Fruit fly (Drosophila melanogaster) ovary, adult (tissue): ENCODE results near the gene ATPsyngamma.

ENCODE experiments used
- CG17801 ChIP-seq: fragments of 200-800 bp; optimal IDR thresholded peaks from 2 replicates; lab custom pipeline; 2019; ENCODE audit warnings: missing biosample characterization, mild to moderate bottlenecking, missing genetic modification characterization, moderate library complexity; ENCODE audit not compliant: partially characterized antibody

The ATPsyngamma gene

DNA sequence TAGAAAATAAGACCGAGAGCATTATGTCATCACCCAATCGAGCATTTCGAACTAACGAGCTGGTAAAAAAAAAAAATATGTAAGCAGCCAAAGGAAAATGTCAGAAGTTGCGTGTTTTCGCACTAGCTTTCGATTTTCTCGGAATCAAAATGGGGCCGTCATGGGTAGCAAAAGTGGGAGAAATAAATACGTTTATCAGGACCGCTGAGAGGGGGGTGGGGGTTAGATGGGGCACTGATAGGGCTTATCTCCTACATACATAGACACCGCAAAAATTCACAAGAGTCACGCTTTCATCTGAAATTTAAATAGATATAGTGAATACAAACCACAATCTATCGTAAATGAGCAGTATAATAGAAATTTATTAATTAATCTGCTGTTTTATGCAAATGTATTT lies 28.2 kb upstream of the ATPsyngamma start:
- no peak for TF ChIP-seq CG17801

DNA sequence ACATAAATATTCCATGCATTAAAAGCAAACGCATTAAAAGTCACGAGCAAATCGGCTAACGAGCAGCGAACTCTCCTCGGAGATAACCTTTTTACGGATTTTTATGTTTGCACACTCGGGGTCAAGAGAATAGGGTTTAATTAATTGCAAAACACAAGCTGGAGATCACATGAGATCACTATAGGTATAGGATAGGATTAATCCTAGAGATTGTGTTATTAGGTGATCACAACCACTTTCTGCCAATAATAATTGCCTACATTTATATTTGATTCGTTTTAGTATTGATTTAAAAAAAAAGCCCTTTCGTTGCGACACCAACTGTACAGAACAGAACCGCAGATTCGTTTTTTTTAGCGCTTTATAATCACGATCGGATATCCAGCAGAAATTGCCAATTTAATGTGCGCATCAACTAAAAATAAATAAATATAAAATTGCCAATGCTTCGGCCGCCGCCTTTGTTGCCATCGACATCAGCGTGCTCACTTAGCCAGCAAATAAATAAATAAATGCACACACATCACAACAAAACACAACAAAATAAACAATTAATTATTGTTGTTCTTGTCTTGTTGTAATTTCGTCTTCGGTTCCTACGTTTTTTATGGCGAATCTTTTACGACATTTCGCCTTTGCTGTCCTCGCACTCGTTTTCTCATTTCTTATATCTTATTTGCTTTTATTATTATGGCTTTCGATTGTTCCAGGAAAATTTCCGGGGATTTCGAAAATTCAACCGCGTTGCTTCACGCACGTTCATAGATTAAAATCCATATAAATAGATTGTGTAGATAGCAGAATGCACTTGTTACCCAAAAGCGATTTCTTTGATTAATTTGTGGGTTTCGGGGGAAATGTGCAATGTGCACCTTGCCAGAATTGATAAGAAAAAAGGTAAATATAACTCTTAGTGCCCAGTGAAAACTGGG lies 27.1 kb upstream of the ATPsyngamma start:
- TF ChIP-seq CG17801 = no peak

DNA sequence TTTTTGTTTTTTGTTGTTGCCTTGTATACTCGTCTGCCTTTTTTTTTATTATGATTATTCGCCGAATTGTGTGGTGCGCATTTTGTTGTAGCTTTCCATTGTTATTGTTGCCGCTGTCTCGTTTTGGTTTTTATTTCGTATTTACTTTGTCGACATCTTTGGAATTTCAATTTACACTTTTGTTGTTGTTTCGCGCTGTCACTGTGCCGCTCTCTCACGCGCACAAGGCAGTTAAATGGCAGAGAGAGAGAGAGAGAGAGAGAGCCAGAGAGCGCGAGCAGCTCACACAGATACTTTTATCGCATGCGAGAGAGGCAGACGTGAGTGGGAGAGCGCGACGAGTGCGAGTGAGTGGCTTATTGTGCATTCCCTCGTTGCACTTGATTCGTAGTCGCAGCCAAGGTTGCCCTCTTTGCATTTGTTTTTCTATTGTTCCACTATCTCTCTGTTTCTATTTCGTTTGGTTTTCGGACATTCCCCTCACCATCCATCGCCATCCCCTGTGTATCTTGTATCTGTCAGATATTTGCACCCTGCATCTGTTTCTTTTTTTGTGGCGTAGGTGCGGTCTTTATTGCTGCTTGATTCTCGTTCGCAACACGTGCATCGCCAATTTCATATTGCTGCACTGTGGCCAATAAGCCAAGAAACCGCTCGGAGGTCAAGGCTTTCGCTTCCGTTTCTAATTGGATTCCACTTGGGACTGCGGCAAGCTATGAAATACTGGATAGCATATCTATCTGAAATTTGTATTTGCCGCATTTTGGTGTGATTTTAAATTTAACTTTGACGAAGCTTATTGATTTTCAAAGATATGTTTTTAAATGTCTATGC lies 25.6 kb upstream of the ATPsyngamma start:
- TF ChIP-seq CG17801 = peak; percentile 11

DNA sequence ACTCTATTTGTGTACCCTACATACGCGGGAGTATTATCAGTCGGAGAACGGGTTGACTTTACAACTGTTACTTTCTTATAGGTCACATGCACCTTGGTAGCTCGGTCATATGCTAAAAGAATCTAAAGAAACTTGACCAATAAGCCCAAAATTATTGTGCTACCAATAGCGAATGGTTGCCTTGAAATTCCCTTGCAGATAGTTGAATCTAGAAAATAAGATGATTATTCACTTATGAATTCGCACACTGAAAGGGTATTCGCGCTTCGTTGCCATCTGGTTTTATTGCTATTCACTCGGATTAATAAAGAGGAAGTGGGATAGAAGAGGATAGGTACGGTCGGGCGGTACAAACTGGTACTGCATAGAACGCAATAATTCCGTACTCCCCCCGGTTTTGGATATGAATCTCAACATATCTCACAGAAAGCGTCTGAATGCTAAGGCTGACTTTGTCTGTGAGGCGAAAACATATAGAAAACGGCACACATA lies 24.9 kb upstream of the ATPsyngamma start:
- peak; percentile 69 for TF ChIP-seq CG17801

DNA sequence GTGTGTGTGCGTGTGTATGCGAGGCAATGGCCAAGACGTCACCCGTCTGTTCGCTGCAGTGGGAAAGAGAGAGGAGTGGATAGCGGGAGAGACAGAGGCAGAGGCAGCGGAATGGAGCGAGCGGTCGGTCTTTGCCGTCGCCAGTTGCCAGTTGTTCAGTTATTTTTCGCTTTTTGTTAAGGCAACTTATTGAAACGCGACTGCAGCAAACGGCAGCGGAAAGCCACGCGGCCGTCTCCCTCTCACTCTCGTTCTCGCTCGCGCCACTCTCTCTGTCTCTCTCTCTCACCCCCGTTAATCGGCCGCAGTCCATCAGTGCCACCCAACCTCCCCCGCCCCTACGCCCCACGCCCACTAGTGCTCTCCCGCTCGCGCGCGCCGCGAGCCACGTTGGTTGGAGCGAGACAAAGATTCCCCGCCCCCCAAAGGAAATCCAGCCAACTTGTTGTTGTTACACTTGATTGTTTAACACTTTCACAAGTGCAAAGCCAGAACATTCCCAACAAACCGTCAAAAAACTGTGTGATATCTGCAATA lies 23.9 kb upstream of the ATPsyngamma start:
- TF ChIP-seq CG17801 = peak; percentile 52

DNA sequence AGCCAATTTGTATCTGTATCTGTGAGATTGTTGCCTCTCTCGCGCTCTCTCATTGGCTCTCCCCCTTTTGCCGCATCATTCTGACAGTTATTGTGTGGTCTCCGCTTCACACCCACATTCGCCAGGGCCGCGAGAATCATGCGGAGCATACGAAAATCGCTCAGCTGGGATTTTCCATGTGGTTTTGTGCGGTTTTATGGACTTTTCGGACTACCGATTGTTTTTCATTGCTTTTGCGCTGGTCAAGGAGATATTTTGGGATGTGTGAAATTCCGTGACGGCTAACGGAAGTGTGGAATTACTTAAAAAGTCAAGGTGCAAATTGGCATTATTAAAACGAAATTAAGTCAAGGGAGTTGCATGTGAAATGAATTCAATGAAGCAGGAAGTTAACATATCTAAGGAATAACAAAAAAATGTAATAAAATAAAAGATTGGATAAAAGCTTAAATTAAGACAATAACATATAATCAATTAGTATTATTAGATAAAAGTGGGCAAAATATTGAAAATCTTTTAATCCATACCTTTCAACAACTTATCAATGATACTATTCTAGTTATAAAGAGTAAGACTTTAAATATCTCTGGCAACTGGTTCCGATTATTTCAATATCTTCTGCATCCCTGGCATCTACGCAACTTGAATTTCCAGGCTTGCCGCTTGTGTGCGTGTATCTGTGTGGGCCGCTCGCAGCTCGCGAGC lies 23.3 kb upstream of the ATPsyngamma start:
- TF ChIP-seq CG17801 = no peak

DNA sequence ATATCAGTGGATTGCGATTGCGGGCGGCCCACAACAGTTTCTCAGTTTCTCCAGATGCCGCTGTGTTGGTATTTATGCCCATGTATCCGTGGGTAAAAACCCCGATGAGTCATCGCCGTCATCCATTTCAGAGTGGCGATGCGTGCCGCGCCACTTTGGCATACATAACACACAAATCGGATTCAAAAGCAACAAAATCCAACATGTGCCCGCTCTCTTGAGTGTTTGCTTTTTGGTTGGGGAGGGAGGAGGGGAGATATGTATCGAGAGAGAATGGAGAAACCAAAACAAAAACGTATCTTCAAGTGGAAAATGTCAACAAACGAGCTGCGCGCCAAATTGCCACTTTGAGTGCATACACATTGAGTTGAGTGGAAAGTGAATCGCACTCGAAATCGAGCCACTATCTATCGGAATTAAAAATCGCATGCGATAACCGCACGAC lies 22.7 kb upstream of the ATPsyngamma start:
- TF ChIP-seq CG17801 = no peak

DNA sequence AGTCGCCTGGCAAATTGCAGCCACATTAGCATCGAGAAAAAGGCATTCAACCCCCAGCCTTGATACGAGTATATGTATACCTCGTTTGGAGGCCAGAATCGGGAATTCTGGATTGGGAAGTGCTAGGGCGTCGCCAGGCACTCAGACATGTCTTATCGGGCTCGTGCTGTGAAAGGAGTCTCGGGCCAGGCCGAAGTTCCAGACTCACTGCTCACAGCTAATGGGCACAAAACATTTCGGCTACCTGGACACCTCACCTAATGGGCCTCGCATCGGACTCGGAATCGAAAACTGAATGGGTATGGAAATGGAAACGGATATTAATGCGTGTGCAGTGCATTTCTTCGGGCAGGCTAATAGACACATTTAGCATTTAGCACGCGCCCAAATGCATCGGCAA lies 22.0 kb upstream of the ATPsyngamma start:
- no peak for TF ChIP-seq CG17801

DNA sequence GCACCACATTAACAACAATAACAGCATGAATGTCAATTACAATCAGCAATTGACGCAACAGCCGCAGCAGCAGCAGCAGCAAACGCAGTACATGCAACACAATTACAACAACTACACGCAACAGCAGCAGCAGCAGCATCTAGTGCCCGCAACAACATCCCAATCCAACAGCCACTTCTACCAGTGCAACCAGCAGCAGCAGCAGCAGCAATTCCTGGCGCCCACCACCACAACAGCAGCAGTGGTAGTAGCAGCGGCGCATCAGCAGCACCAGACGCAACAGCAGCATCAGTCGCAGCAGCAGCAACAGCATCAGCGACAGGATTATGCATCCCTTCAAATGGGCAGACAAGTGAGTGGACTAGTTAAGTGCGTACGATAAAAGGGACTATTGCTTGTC lies 18.3 kb upstream of the ATPsyngamma start:
- no peak for TF ChIP-seq CG17801

DNA sequence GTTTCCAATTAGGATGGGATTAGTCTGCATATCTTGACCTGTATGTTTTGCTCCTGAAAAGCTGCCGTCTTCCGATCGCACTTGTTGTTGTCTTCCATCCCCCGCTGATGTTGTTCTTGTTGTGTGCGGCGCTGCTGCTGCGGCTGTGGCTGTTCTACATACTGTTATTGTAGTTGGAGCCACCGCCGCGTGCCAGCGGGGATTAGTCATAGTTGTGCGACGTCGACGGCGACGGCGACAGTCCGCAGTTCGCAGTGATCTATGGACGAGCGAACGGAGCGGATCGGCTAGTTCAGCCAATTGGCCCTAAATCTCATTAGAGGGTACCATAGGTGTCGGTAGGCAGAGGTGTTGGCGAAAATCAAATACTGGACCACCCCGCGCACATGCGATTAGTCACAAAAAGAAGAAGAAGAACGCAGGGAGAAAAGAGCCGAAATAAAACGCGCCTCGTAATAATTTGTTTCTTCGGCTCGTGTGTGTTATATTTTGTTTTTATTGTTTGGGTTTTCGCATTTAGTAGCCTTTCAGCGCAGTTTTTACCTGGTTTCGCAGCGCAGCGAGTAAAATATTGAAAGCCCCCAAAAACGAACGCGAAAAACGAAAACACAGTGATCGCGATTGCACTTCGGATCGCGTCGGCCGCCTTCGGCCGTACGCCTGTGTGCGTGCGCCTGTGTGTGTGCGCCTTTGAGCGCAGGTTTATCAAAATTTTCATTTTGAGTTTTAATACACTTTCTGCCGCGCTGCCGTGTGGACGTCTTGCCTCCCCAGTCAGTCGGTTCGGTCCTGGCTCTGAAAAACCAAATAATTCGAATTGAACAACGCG lies 16.5 kb upstream of the ATPsyngamma start, which contains the start of gene kay:
Gene kay (plus strand): TSS at position 729 of the 829 bp plus-strand sequence.
- TF ChIP-seq CG17801 = no peak

DNA sequence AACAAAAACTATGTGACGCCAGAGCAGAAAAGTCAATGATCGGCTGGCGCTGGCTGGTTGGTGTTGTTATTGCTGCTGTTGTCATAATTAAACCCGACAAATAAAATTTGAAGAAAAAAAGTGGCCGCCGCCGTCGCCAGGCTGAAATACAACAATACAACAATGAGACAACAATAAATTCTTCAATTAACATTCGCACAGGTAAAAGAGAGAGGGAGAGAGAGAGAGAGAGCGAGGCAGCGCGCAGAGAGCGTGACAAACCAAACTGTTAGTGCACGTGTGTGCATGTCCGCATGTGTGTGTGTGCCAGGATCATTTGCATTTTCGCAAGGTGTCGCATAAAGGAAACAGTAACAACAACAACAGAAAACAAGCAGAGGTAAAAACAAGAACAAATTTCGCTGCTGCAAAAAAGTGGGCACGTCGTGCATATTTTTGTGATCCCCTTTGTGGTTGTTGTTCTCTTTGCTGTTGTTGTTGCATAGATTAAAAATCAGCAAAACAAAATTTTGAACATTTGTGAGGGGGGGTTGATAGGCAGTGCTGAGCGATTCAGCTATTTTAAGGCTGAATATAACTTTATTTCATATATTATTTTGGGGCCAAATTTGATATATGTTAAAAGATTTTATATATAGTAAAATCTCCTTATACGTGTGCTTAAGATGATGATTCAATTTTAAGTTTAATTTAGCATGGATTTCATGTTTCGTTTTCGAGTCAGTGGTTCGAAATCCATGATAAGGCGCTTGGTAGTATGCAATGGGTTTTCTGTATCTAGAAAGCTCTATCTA lies 15.5 kb upstream of the ATPsyngamma start:
- no peak for TF ChIP-seq CG17801

DNA sequence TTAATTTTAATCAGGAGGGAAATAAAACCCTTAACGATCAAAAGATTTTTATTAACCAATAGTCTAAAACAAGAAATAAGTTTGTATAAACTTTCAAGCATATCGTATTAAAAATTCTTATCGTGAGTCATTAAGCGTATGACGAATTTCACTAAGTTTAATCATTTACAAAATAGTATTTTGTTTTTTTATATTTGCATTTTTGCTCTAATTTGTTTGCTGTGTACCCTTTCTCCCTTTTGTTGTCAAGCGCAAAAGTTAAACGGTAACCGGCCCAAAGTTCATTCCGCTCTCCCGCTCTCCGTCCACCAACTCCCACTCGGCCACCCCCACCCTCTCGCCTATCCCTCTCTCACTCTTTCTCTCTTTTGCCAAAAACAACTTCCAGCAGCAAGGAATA lies 14.8 kb upstream of the ATPsyngamma start:
- no peak for TF ChIP-seq CG17801

DNA sequence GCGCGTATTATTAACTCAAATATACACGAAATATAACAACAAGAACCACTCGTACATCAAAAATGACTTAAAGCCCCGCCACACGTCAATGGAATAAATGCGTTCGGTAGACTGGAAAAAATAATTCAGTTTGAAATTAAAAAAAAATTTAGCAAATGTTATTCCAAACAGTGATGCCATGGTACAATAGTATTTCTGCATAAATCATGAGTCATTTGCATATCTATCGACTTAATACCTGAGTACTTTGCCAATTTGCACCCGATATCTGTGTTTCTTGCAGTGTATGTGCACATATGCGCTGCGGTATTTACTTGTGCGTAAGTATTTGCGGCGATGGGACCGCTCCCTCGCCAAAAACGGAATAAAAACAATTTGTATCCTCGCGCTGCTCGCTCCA lies 14.2 kb upstream of the ATPsyngamma start:
- peak; percentile 52 for TF ChIP-seq CG17801

DNA sequence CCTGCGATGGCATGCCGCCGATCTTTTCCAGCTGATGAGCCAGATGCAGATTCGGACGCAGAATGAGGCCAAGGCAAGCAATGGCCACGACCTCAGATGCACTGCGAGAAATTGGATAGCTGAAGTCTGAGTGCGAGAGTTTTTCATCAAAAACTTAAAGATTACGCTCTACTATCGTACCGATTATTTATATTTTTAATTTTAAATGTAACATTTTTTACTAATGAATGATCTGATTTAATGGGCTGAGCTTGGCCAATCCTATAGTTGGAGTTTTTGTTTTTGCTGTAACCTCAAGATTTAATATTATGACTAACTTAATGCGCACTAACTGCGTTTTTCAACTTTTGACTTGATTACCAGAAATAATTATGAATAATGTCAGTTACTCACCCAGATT lies 13.3 kb upstream of the ATPsyngamma start:
- TF ChIP-seq CG17801 = no peak
